Fruit fly (Drosophila melanogaster) whole organism, embryonic: ENCODE results near the gene CG7536.

Experiments
- CG10274 ChIP-seq: fragments of 200-800 bp; sonication (Bioruptor generic); optimal IDR thresholded peaks from 3 replicates; lab custom pipeline; 2017; ENCODE audit warnings: missing biosample characterization, mild to moderate bottlenecking, missing genetic modification characterization
- CG17186 ChIP-seq: fragments of 200-800 bp; sonication (Bioruptor generic); optimal IDR thresholded peaks from 3 replicates; lab custom pipeline; 2017; ENCODE audit warnings: missing biosample characterization, missing genetic modification reagents, missing genetic modification characterization
- CG32532 ChIP-seq: fragments of 200-800 bp; sonication (Bioruptor generic); IDR thresholded peaks from 2 replicates; pipeline ENCODE4 v1.3.6; 2022; ENCODE audit warnings: missing biosample characterization, missing genetic modification characterization
- CG4282 ChIP-seq: fragments of 200-800 bp; sonication (Bioruptor generic); optimal IDR thresholded peaks from 2 replicates; lab custom pipeline; 2016; ENCODE audit warnings: missing biosample characterization, missing genetic modification characterization
- CG9932 ChIP-seq: fragments of 200-800 bp; sonication (Bioruptor generic); IDR thresholded peaks from 2 replicates; pipeline ENCODE4 v1.3.6; 2022; ENCODE audit warnings: missing biosample characterization, missing genetic modification characterization
- Drgx ChIP-seq: fragments of 200-800 bp; sonication (Bioruptor generic); IDR thresholded peaks from 2 replicates; pipeline ENCODE4 v1.3.6; 2022; ENCODE audit warnings: missing biosample characterization, missing genetic modification characterization
- HLH54F ChIP-seq: fragments of 200-800 bp; sonication (Bioruptor generic); optimal IDR thresholded peaks from 3 replicates; lab custom pipeline; 2016; ENCODE audit warnings: missing biosample characterization, missing genetic modification characterization
- ash1 ChIP-seq: fragments of 200-800 bp; sonication (Bioruptor generic); optimal IDR thresholded peaks from 2 replicates; lab custom pipeline; 2018; ENCODE audit warnings: missing biosample characterization, mild to moderate bottlenecking, missing genetic modification characterization
- br ChIP-seq: fragments of >200 bp; optimal IDR thresholded peaks from 2 replicates; lab custom pipeline; 2017

- TF ChIP-seq Drgx (GFP tag; lab: Robert Waterston, UW) (no peak), CG17186 (GFP tag; lab: Kevin White, UChicago) (no peak), HLH54F (GFP tag; lab: Kevin White, UChicago) (no peak), CG9932 (GFP tag; lab: Robert Waterston, UW) (no peak), CG10274 (GFP tag; lab: Kevin White, UChicago) (no peak), CG32532 (GFP tag; lab: Robert Waterston, UW) (no peak), ash1 (GFP tag; lab: Kevin White, UChicago) (no peak), CG4282 (GFP tag; lab: Kevin White, UChicago) (no peak), br (lab: Kevin White, UChicago) (no peak)
Observed at dm6 chrX:18103353-18103752, 15.0 kb upstream of the CG7536 start, which contains the start of gene CG7135.
